Worm (Caenorhabditis elegans) whole organism, L4 larva: ENCODE data around the gene F25B3.5.

Experiments
- D1046.2 ChIP-seq: fragments of 200-800 bp; sonication (Bioruptor generic); IDR thresholded peaks from 2 replicates; pipeline ENCODE4 v1.3.6; 2022; ENCODE audit warnings: missing genetic modification characterization, missing compliant biosample characterization
- F49E8.2 ChIP-seq: sonication (generic microtip); optimal IDR thresholded peaks from 2 replicates; lab custom pipeline; 2016; ENCODE audit warnings: missing compliant biosample characterization, mild to moderate bottlenecking, missing genetic modification characterization, borderline replicate concordance
- T26A8.4 ChIP-seq: fragments of 200-800 bp; sonication (Bioruptor generic); IDR thresholded peaks from 2 replicates; pipeline ENCODE4 v1.3.6; 2022; ENCODE audit warnings: missing genetic modification characterization, missing compliant biosample characterization
- Y105C5A.15 ChIP-seq: fragments of 200-800 bp; sonication (Bioruptor generic); IDR thresholded peaks from 2 replicates; pipeline ENCODE4 v1.3.6; 2022; ENCODE audit warnings: missing genetic modification characterization, missing compliant biosample characterization
- Y5F2A.4 ChIP-seq: fragments of 200-800 bp; sonication (Bioruptor generic); optimal IDR thresholded peaks from 2 replicates; lab custom pipeline; 2018; ENCODE audit warnings: mild to moderate bottlenecking, missing genetic modification characterization, missing compliant biosample characterization
- Y75B8A.6 ChIP-seq: fragments of 200-800 bp; sonication (Bioruptor generic); IDR thresholded peaks from 2 replicates; pipeline ENCODE4 v1.3.6; 2022; ENCODE audit warnings: missing genetic modification reagents, missing genetic modification characterization, missing compliant biosample characterization
- ZK337.2 ChIP-seq: fragments of 200-800 bp; sonication (Bioruptor generic); IDR thresholded peaks from 2 replicates; pipeline ENCODE4 v1.3.6; 2022; ENCODE audit warnings: missing genetic modification reagents, missing genetic modification characterization, missing compliant biosample characterization
- ceh-28 ChIP-seq: fragments of 150-350 bp; optimal IDR thresholded peaks from 2 replicates; lab custom pipeline; 2014; ENCODE audit warnings: missing biosample characterization, missing genetic modification reagents, missing genetic modification characterization
- ceh-32 ChIP-seq: sonication (generic microtip); optimal IDR thresholded peaks from 2 replicates; lab custom pipeline; 2016; ENCODE audit warnings: mild to moderate bottlenecking, missing genetic modification characterization, missing compliant biosample characterization; ENCODE audit not compliant: poor library complexity
- ceh-44 ChIP-seq: fragments of 200-800 bp; sonication (Bioruptor generic); IDR thresholded peaks from 2 replicates; pipeline ENCODE4 v1.3.6; 2022; ENCODE audit warnings: missing genetic modification reagents, missing genetic modification characterization, missing compliant biosample characterization
- ctbp-1 ChIP-seq: fragments of 200-800 bp; sonication (Bioruptor generic); IDR thresholded peaks from 2 replicates; pipeline ENCODE4 v1.3.6; 2022; ENCODE audit warnings: missing genetic modification reagents, missing genetic modification characterization, missing compliant biosample characterization
- daf-12 ChIP-seq: fragments of 150-350 bp; optimal IDR thresholded peaks from 2 replicates; lab custom pipeline; 2014; ENCODE audit warnings: missing biosample characterization, missing genetic modification reagents, missing genetic modification characterization
- dmd-6 ChIP-seq: fragments of 200-800 bp; sonication (Bioruptor generic); IDR thresholded peaks from 2 replicates; pipeline ENCODE4 v1.3.6; 2022; ENCODE audit warnings: missing genetic modification reagents, missing genetic modification characterization, missing compliant biosample characterization
- dmd-8 ChIP-seq: fragments of 200-800 bp; sonication (Bioruptor generic); IDR thresholded peaks from 2 replicates; pipeline ENCODE4 v1.3.6; 2022; ENCODE audit warnings: missing genetic modification characterization, missing compliant biosample characterization
- dmd-9 ChIP-seq: fragments of 200-800 bp; sonication (Bioruptor generic); IDR thresholded peaks from 2 replicates; pipeline ENCODE4 v1.3.6; 2022; ENCODE audit warnings: missing genetic modification reagents, missing genetic modification characterization, missing compliant biosample characterization
- duxl-1 ChIP-seq: sonication (generic microtip); optimal IDR thresholded peaks from 2 replicates; lab custom pipeline; 2016; ENCODE audit warnings: mild to moderate bottlenecking, missing genetic modification characterization, moderate library complexity, missing compliant biosample characterization; ENCODE audit not compliant: poor library complexity
- dve-1 ChIP-seq: sonication (generic microtip); optimal IDR thresholded peaks from 2 replicates; lab custom pipeline; 2017; ENCODE audit warnings: antibody characterized with exemption, mild to moderate bottlenecking, missing genetic modification characterization, missing compliant biosample characterization; ENCODE audit not compliant: insufficient read depth
- egl-27 ChIP-seq: sonication (generic microtip); optimal IDR thresholded peaks from 3 replicates; lab custom pipeline; 2017; ENCODE audit warnings: missing biosample characterization, missing genetic modification reagents, missing genetic modification characterization
- egl-43 ChIP-seq: fragments of 200-800 bp; sonication (Bioruptor generic); IDR thresholded peaks from 2 replicates; pipeline ENCODE4 v1.3.6; 2022; ENCODE audit warnings: missing genetic modification reagents, missing genetic modification characterization, missing compliant biosample characterization
- gei-8 ChIP-seq: fragments of 200-800 bp; sonication (Bioruptor generic); optimal IDR thresholded peaks from 2 replicates; lab custom pipeline; 2018; ENCODE audit warnings: mild to moderate bottlenecking, missing genetic modification characterization, missing compliant biosample characterization
- hlh-11 ChIP-seq: fragments of 200-800 bp; sonication (Bioruptor generic); optimal IDR thresholded peaks from 2 replicates; lab custom pipeline; 2018; ENCODE audit warnings: mild to moderate bottlenecking, missing genetic modification characterization, missing compliant biosample characterization
- jun-1 ChIP-seq: fragments of 150-350 bp; optimal IDR thresholded peaks from 2 replicates; lab custom pipeline; 2014; ENCODE audit warnings: missing biosample characterization, missing genetic modification reagents, missing genetic modification characterization
- lin-13 ChIP-seq: fragments of 150-350 bp; optimal IDR thresholded peaks from 2 replicates; lab custom pipeline; 2014; ENCODE audit warnings: missing biosample characterization, missing genetic modification reagents, missing genetic modification characterization
- mes-2 ChIP-seq: sonication (generic microtip); optimal IDR thresholded peaks from 2 replicates; lab custom pipeline; 2016; ENCODE audit warnings: missing genotype, mild to moderate bottlenecking, missing genetic modification characterization, missing compliant biosample characterization; ENCODE audit not compliant: poor library complexity, severe bottlenecking
- mxl-2 ChIP-seq: fragments of 200-800 bp; sonication (Bioruptor generic); conservative IDR thresholded peaks from 2 replicates; pipeline ENCODE4 v1.3.6; 2022; ENCODE audit warnings: missing genetic modification reagents, missing genetic modification characterization, missing compliant biosample characterization
- nhr-237 ChIP-seq: sonication (generic microtip); optimal IDR thresholded peaks from 2 replicates; lab custom pipeline; 2017; ENCODE audit warnings: missing biosample characterization, missing genetic modification characterization
- nhr-25 ChIP-seq: sonication (generic microtip); optimal IDR thresholded peaks from 2 replicates; lab custom pipeline; 2017; ENCODE audit warnings: missing genetic modification characterization, mild to moderate bottlenecking, missing compliant biosample characterization, antibody characterized with exemption, moderate library complexity, borderline replicate concordance; ENCODE audit not compliant: insufficient read depth
- nhr-76 ChIP-seq: fragments of 150-350 bp; optimal IDR thresholded peaks from 2 replicates; lab custom pipeline; 2014; ENCODE audit warnings: missing biosample characterization, missing genetic modification characterization
- pha-4 ChIP-seq, 2 experiments: fragments of 150-350 bp in 1 of 2; fragments of 200-800 bp in 1 of 2; sonication (Bioruptor generic) in 1 of 2; IDR thresholded peaks in 1 of 2; optimal IDR thresholded peaks in 1 of 2; 2 replicates each; pipeline versions ENCODE4 v1.3.6 to Lab custom; 2014 to 2022; ENCODE audit warnings: missing genetic modification characterization in 2 of 2, missing genetic modification reagents in 2 of 2, missing biosample characterization in 1 of 2, missing compliant biosample characterization in 1 of 2
- saeg-2 ChIP-seq: fragments of 200-800 bp; sonication (Bioruptor generic); IDR thresholded peaks from 2 replicates; pipeline ENCODE4 v1.3.6; 2022; ENCODE audit warnings: missing genetic modification reagents, missing genetic modification characterization, missing compliant biosample characterization
- skn-1 ChIP-seq: fragments of 150-350 bp; optimal IDR thresholded peaks from 2 replicates; lab custom pipeline; 2014; ENCODE audit warnings: missing biosample characterization, missing genetic modification characterization
- unc-62 ChIP-seq, 3 experiments: fragments of 150-350 bp in 1 of 3; sonication (generic microtip); optimal IDR thresholded peaks in 2 of 3; peaks in 1 of 3; 1 replicate in 1 of 3; 2 replicates in 2 of 3; lab custom pipeline; 2014 to 2017; ENCODE audit warnings: missing biosample characterization in 3 of 3, missing genetic modification characterization in 3 of 3, missing genetic modification reagents in 3 of 3, missing genotype in 1 of 3
- zip-11 ChIP-seq: fragments of 200-800 bp; sonication (Bioruptor generic); IDR thresholded peaks from 2 replicates; pipeline ENCODE4 v1.3.6; 2022; ENCODE audit warnings: missing genetic modification characterization, missing compliant biosample characterization
- ztf-11 ChIP-seq: fragments of 150-350 bp; optimal IDR thresholded peaks from 2 replicates; lab custom pipeline; 2014; ENCODE audit warnings: missing biosample characterization, missing genetic modification characterization
- ztf-7 ChIP-seq: fragments of 150-350 bp; optimal IDR thresholded peaks from 2 replicates; lab custom pipeline; 2014; ENCODE audit warnings: missing biosample characterization, missing genetic modification characterization

F25B3.5 gene

ce11 chrV:9576991-9577390, 6.9 kb upstream of the F25B3.5 start, which contains the start of gene F25B3.2:
Gene F25B3.2 (plus strand): TSS chrV:9577291.
- TF ChIP-seq ceh-32 (tag; lab: Kevin White, UChicago), result no peak
- no peak for TF ChIP-seq ceh-28 (tag; lab: Kevin White, UChicago)
- no peak for TF ChIP-seq Y5F2A.4 (GFP tag; lab: Kevin White, UChicago)
- no peak for TF ChIP-seq dve-1
- no peak for TF ChIP-seq ZK337.2 (GFP tag; lab: Robert Waterston, UW)
- TF ChIP-seq egl-43 (GFP tag; lab: Robert Waterston, UW), result no peak
- TF ChIP-seq dmd-8 (GFP tag; lab: Robert Waterston, UW), result no peak
- no peak for TF ChIP-seq D1046.2 (GFP tag; lab: Robert Waterston, UW)
- no peak for TF ChIP-seq ctbp-1 (GFP tag; lab: Robert Waterston, UW)
- TF ChIP-seq mxl-2 (GFP tag; lab: Robert Waterston, UW), result no peak
- TF ChIP-seq nhr-237 (tag; lab: Kevin White, UChicago), result no peak
- no peak for TF ChIP-seq jun-1 (tag; lab: Kevin White, UChicago)
- no peak for TF ChIP-seq nhr-25 (tag; lab: Kevin White, UChicago)

ce11 chrV:9571673-9572072, 1.6 kb upstream of the F25B3.5 start:
- no peak for TF ChIP-seq T26A8.4 (GFP tag; lab: Robert Waterston, UW)
- peak in 1 of 2 experiments; percentile 92 for TF ChIP-seq unc-62 (GFP tag; optimal IDR thresholded peaks at IDR 0.05 in 1 of 2; lab: Kevin White, UChicago)
- no peak for TF ChIP-seq unc-62 (tag; optimal IDR thresholded peaks at IDR 0.05; lab: Kevin White, UChicago)
- TF ChIP-seq Y105C5A.15, result no peak
- TF ChIP-seq dve-1, result peak; percentile 50

- no peak for TF ChIP-seq hlh-11 (tag; lab: Kevin White, UChicago)
- TF ChIP-seq ztf-7 (tag; lab: Kevin White, UChicago), result peak; percentile 32
- no peak for TF ChIP-seq gei-8 (GFP tag; lab: Kevin White, UChicago)
- no peak for TF ChIP-seq saeg-2 (GFP tag; lab: Robert Waterston, UW)
- no peak for TF ChIP-seq lin-13 (GFP tag; lab: Kevin White, UChicago)
- peak; percentile 63 for TF ChIP-seq dve-1
Observed at ce11 chrV:9571056-9571455, 959 bp upstream of the F25B3.5 start.

ce11 chrV:9568707-9569106, 1.4 kb downstream of the F25B3.5 start, which contains the start of gene F25B3.4:
Gene F25B3.4 (minus strand): TSS chrV:9568807.
- TF ChIP-seq zip-11 (GFP tag; lab: Robert Waterston, UW), result no peak
- TF ChIP-seq daf-12 (tag; lab: Kevin White, UChicago), result no peak
- no peak for TF ChIP-seq skn-1
- TF ChIP-seq duxl-1 (tag; lab: Kevin White, UChicago), result no peak
- TF ChIP-seq ztf-11 (tag; lab: Kevin White, UChicago), result no peak
- no peak for TF ChIP-seq nhr-76 (tag; lab: Kevin White, UChicago)
- no peak for TF ChIP-seq ctbp-1 (GFP tag; lab: Robert Waterston, UW)
- TF ChIP-seq dmd-9 (GFP tag; lab: Robert Waterston, UW), result no peak
- TF ChIP-seq ceh-28 (tag; lab: Kevin White, UChicago), result no peak
- TF ChIP-seq egl-27 (tag; lab: Kevin White, UChicago), result no peak
- TF ChIP-seq hlh-11 (tag; lab: Kevin White, UChicago), result no peak
- no peak for TF ChIP-seq Y75B8A.6
- no peak for TF ChIP-seq pha-4 (GFP tag; IDR thresholded peaks at IDR 0.05; lab: Robert Waterston, UW)
- TF ChIP-seq pha-4 (tag; optimal IDR thresholded peaks at IDR 0.05; lab: Kevin White, UChicago), result no peak
- no peak for TF ChIP-seq egl-43 (GFP tag; lab: Robert Waterston, UW)
- no peak for TF ChIP-seq mes-2 (tag; lab: Kevin White, UChicago)
- no peak for TF ChIP-seq F49E8.2
- no peak for TF ChIP-seq dmd-6
- no peak for TF ChIP-seq ceh-44 (GFP tag; lab: Robert Waterston, UW)
